Fruit fly (Drosophila melanogaster) whole organism, embryonic: ENCODE results near the gene Ssu72.

Experiments
- CG11085 ChIP-seq: fragments of 200-800 bp; sonication (Bioruptor generic); IDR thresholded peaks from 2 replicates; pipeline ENCODE4 v1.3.6; 2022; ENCODE audit warnings: missing biosample characterization, missing genetic modification characterization
- CG14860 ChIP-seq: fragments of 200-800 bp; sonication (Bioruptor generic); IDR thresholded peaks from 3 replicates; pipeline ENCODE4 v1.3.6; 2022; ENCODE audit warnings: missing biosample characterization, missing genetic modification characterization; ENCODE audit not compliant: partially characterized antibody
- CG15269 ChIP-seq: fragments of 200-800 bp; sonication (Bioruptor generic); optimal IDR thresholded peaks from 2 replicates; lab custom pipeline; 2018; ENCODE audit warnings: missing biosample characterization, mild to moderate bottlenecking, missing genetic modification characterization, moderate library complexity
- CG1647 ChIP-seq: fragments of 200-800 bp; sonication (Bioruptor generic); optimal IDR thresholded peaks from 3 replicates; lab custom pipeline; 2016; ENCODE audit warnings: missing biosample characterization, missing genetic modification characterization
- CG17361 ChIP-seq: fragments of 200-800 bp; sonication (Bioruptor generic); IDR thresholded peaks from 3 replicates; pipeline ENCODE4 v1.3.6; 2022; ENCODE audit warnings: missing biosample characterization, missing genetic modification characterization
- CG42726 ChIP-seq: fragments of 200-800 bp; sonication (Bioruptor generic); IDR thresholded peaks from 2 replicates; pipeline ENCODE4 v1.3.6; 2022; ENCODE audit warnings: missing biosample characterization, missing genetic modification characterization; ENCODE audit not compliant: partially characterized antibody
- CG4360 ChIP-seq: fragments of 200-800 bp; sonication (Bioruptor generic); IDR thresholded peaks from 2 replicates; pipeline ENCODE4 v1.3.6; 2022; ENCODE audit warnings: missing biosample characterization, missing genetic modification characterization
- CG5953 ChIP-seq: fragments of 200-800 bp; sonication (Bioruptor generic); IDR thresholded peaks from 2 replicates; pipeline ENCODE4 v1.3.6; 2022; ENCODE audit warnings: missing biosample characterization, missing genetic modification characterization
- CG8359 ChIP-seq: fragments of 200-800 bp; sonication (Bioruptor generic); optimal IDR thresholded peaks from 2 replicates; lab custom pipeline; 2017; ENCODE audit warnings: missing biosample characterization, mild to moderate bottlenecking, missing genetic modification characterization, borderline replicate concordance
- CG8478 ChIP-seq: fragments of >200 bp; optimal IDR thresholded peaks from 2 replicates; lab custom pipeline; 2018
- E2f1 ChIP-seq: fragments of 200-800 bp; sonication (Bioruptor generic); IDR thresholded peaks from 2 replicates; pipeline ENCODE4 v1.3.6; 2022; ENCODE audit warnings: missing biosample characterization, missing genetic modification characterization
- HLH54F ChIP-seq: fragments of 200-800 bp; sonication (Bioruptor generic); optimal IDR thresholded peaks from 3 replicates; lab custom pipeline; 2016; ENCODE audit warnings: missing biosample characterization, missing genetic modification characterization
- HmgZ ChIP-seq: fragments of 200-800 bp; sonication (Bioruptor generic); optimal IDR thresholded peaks from 2 replicates; lab custom pipeline; 2018; ENCODE audit warnings: missing biosample characterization, mild to moderate bottlenecking, missing genetic modification characterization
- Lhr ChIP-seq: fragments of 200-800 bp; sonication (Bioruptor generic); optimal IDR thresholded peaks from 3 replicates; lab custom pipeline; 2017; ENCODE audit warnings: mild to moderate bottlenecking, missing biosample characterization, missing genetic modification reagents, missing genetic modification characterization
- MBD-R2 ChIP-seq: fragments of 200-800 bp; sonication (Bioruptor generic); IDR thresholded peaks from 2 replicates; pipeline ENCODE4 v1.3.6; 2022; ENCODE audit warnings: missing biosample characterization, missing genetic modification characterization
- MESR4 ChIP-seq: fragments of 200-800 bp; sonication (Bioruptor generic); optimal IDR thresholded peaks from 2 replicates; lab custom pipeline; 2018; ENCODE audit warnings: missing biosample characterization, mild to moderate bottlenecking, missing genetic modification characterization, moderate library complexity
- Myb ChIP-seq: fragments of 200-800 bp; sonication (Bioruptor generic); optimal IDR thresholded peaks from 2 replicates; lab custom pipeline; 2016; ENCODE audit warnings: missing biosample characterization, missing genetic modification characterization
- NFAT ChIP-seq: fragments of 200-800 bp; sonication (Bioruptor generic); IDR thresholded peaks from 2 replicates; pipeline ENCODE4 v1.3.6; 2022; ENCODE audit warnings: missing biosample characterization, missing genetic modification characterization
- Pdp1 ChIP-seq, 2 experiments: fragments of 200-800 bp; sonication (Bioruptor generic); optimal IDR thresholded peaks; 3 replicates each; lab custom pipeline; 2016; ENCODE audit warnings: missing biosample characterization in 2 of 2, missing genetic modification characterization in 2 of 2, mild to moderate bottlenecking in 1 of 2, moderate library complexity in 1 of 2
- Poxn ChIP-seq: fragments of 200-800 bp; sonication (Bioruptor generic); IDR thresholded peaks from 2 replicates; pipeline ENCODE4 v1.3.6; 2022; ENCODE audit warnings: missing biosample characterization, missing genetic modification characterization
- Scr ChIP-seq: fragments of 200-800 bp; sonication (Bioruptor generic); IDR thresholded peaks from 2 replicates; pipeline ENCODE4 v1.3.6; 2022; ENCODE audit warnings: missing biosample characterization, missing genetic modification characterization; ENCODE audit not compliant: partially characterized antibody
- Sox100B ChIP-seq: fragments of 200-800 bp; sonication (Bioruptor generic); optimal IDR thresholded peaks from 3 replicates; lab custom pipeline; 2018; ENCODE audit warnings: missing biosample characterization, mild to moderate bottlenecking, missing genetic modification characterization
- Sry-δ ChIP-seq: fragments of 200-800 bp; sonication (Bioruptor generic); optimal IDR thresholded peaks from 2 replicates; lab custom pipeline; 2016; ENCODE audit warnings: missing biosample characterization, missing genetic modification characterization
- amos ChIP-seq: fragments of 200-800 bp; sonication (Bioruptor generic); IDR thresholded peaks from 2 replicates; pipeline ENCODE4 v1.3.6; 2022; ENCODE audit warnings: missing biosample characterization, missing genetic modification characterization; ENCODE audit not compliant: partially characterized antibody
- ash1 ChIP-seq: fragments of 200-800 bp; sonication (Bioruptor generic); optimal IDR thresholded peaks from 2 replicates; lab custom pipeline; 2018; ENCODE audit warnings: missing biosample characterization, mild to moderate bottlenecking, missing genetic modification characterization
- ato ChIP-seq: fragments of 200-800 bp; sonication (Bioruptor generic); IDR thresholded peaks from 2 replicates; pipeline ENCODE4 v1.3.6; 2022; ENCODE audit warnings: missing biosample characterization, missing genetic modification characterization; ENCODE audit not compliant: partially characterized antibody
- az2 ChIP-seq: fragments of 200-800 bp; sonication (Bioruptor generic); optimal IDR thresholded peaks from 3 replicates; lab custom pipeline; 2016; ENCODE audit warnings: missing biosample characterization, missing genetic modification characterization
- chm ChIP-seq: fragments of 200-800 bp; sonication (Bioruptor generic); IDR thresholded peaks from 2 replicates; pipeline ENCODE4 v1.3.6; 2022; ENCODE audit warnings: missing biosample characterization, missing genetic modification characterization
- dmrt11E ChIP-seq: fragments of 200-800 bp; sonication (Bioruptor generic); optimal IDR thresholded peaks from 3 replicates; lab custom pipeline; 2018; ENCODE audit warnings: missing biosample characterization, mild to moderate bottlenecking, missing genetic modification characterization, moderate library complexity
- emc ChIP-seq: fragments of 200-800 bp; sonication (Bioruptor generic); optimal IDR thresholded peaks from 2 replicates; lab custom pipeline; 2016; ENCODE audit warnings: missing biosample characterization, missing genetic modification characterization
- gsb-n ChIP-seq: fragments of 200-800 bp; sonication (Bioruptor generic); optimal IDR thresholded peaks from 3 replicates; lab custom pipeline; 2018; ENCODE audit warnings: missing biosample characterization, mild to moderate bottlenecking, missing genetic modification characterization
- inv ChIP-seq: fragments of 200-800 bp; sonication (Bioruptor generic); IDR thresholded peaks from 2 replicates; pipeline ENCODE4 v1.3.6; 2022; ENCODE audit warnings: missing biosample characterization, missing genetic modification characterization; ENCODE audit not compliant: partially characterized antibody
- ken ChIP-seq: fragments of 200-800 bp; sonication (Bioruptor generic); IDR thresholded peaks from 3 replicates; pipeline ENCODE4 v1.3.6; 2022; ENCODE audit warnings: missing biosample characterization, missing genetic modification characterization
- lbe ChIP-seq: fragments of 200-800 bp; sonication (Bioruptor generic); optimal IDR thresholded peaks from 2 replicates; lab custom pipeline; 2016; ENCODE audit warnings: missing biosample characterization, mild to moderate bottlenecking, missing genetic modification characterization
- mam ChIP-seq: fragments of 200-800 bp; sonication (Bioruptor generic); optimal IDR thresholded peaks from 3 replicates; lab custom pipeline; 2016; ENCODE audit warnings: missing biosample characterization, missing genetic modification characterization
- nau ChIP-seq: fragments of 200-800 bp; sonication (Bioruptor generic); optimal IDR thresholded peaks from 3 replicates; lab custom pipeline; 2017; ENCODE audit warnings: missing biosample characterization, mild to moderate bottlenecking, missing genetic modification characterization, missing genetic modification reagents
- nom ChIP-seq: fragments of 200-800 bp; sonication (Bioruptor generic); optimal IDR thresholded peaks from 2 replicates; lab custom pipeline; 2017; ENCODE audit warnings: missing biosample characterization, missing genetic modification characterization, mild to moderate bottlenecking, moderate library complexity, missing genetic modification reagents
- onecut ChIP-seq: fragments of 200-800 bp; sonication (Bioruptor generic); IDR thresholded peaks from 2 replicates; pipeline ENCODE4 v1.3.6; 2022; ENCODE audit warnings: missing biosample characterization, missing genetic modification characterization
- p53 ChIP-seq: fragments of 200-800 bp; sonication (Bioruptor generic); optimal IDR thresholded peaks from 2 replicates; lab custom pipeline; 2016; ENCODE audit warnings: missing biosample characterization, missing genetic modification characterization
- pfk ChIP-seq: fragments of 200-800 bp; sonication (Bioruptor generic); optimal IDR thresholded peaks from 2 replicates; lab custom pipeline; 2018; ENCODE audit warnings: missing biosample characterization, mild to moderate bottlenecking, missing genetic modification characterization, moderate library complexity
- repo ChIP-seq: fragments of 200-800 bp; sonication (Bioruptor generic); optimal IDR thresholded peaks from 2 replicates; lab custom pipeline; 2016; ENCODE audit warnings: missing biosample characterization, missing genetic modification characterization
- ro ChIP-seq: fragments of 200-800 bp; sonication (Bioruptor generic); IDR thresholded peaks from 2 replicates; pipeline ENCODE4 v1.3.6; 2022; ENCODE audit warnings: missing biosample characterization, missing genetic modification characterization
- sc ChIP-seq, 3 experiments: fragments of >200 bp in 2 of 3; fragments of 200-800 bp in 1 of 3; sonication (Bioruptor generic) in 1 of 3; optimal IDR thresholded peaks; 2 replicates in 2 of 3; 3 replicates in 1 of 3; lab custom pipeline; 2017; ENCODE audit warnings: mild to moderate bottlenecking in 1 of 3, missing biosample characterization in 1 of 3, missing genetic modification characterization in 1 of 3, missing genetic modification reagents in 1 of 3
- shn ChIP-seq: fragments of 200-800 bp; sonication (Bioruptor generic); optimal IDR thresholded peaks from 3 replicates; lab custom pipeline; 2016; ENCODE audit warnings: missing biosample characterization, missing genetic modification characterization
- sna ChIP-seq: fragments of 200-800 bp; sonication (Bioruptor generic); IDR thresholded peaks from 2 replicates; pipeline ENCODE4 v1.3.6; 2022; ENCODE audit warnings: missing biosample characterization, missing genetic modification characterization; ENCODE audit not compliant: partially characterized antibody
- ssp ChIP-seq: fragments of 200-800 bp; sonication (Bioruptor generic); IDR thresholded peaks from 2 replicates; pipeline ENCODE4 v1.3.6; 2022; ENCODE audit warnings: missing biosample characterization, missing genetic modification characterization
- tna ChIP-seq: fragments of 200-800 bp; sonication (Bioruptor generic); IDR thresholded peaks from 2 replicates; pipeline ENCODE4 v1.3.6; 2022; ENCODE audit warnings: missing biosample characterization, missing genetic modification characterization; ENCODE audit not compliant: partially characterized antibody
- ttk ChIP-seq: fragments of 200-800 bp; sonication (Bioruptor generic); IDR thresholded peaks from 2 replicates; pipeline ENCODE4 v2.1.2; 2022; ENCODE audit warnings: missing biosample characterization, missing genetic modification characterization
- tup ChIP-seq: fragments of 200-800 bp; sonication (Bioruptor generic); optimal IDR thresholded peaks from 2 replicates; lab custom pipeline; 2016; ENCODE audit warnings: missing biosample characterization, mild to moderate bottlenecking, missing genetic modification characterization, moderate library complexity
- vfl ChIP-seq: fragments of 200-800 bp; sonication (Bioruptor generic); optimal IDR thresholded peaks from 2 replicates; lab custom pipeline; 2016; ENCODE audit warnings: missing biosample characterization, missing genetic modification characterization

Ssu72 gene

dm6 chrX:19622924-19623323, 41.4 kb upstream of the Ssu72 start, which contains the start of the genes Naa20A and MKP-4 (continued):
- peak; percentile 55; the same call in 1 of the 2 replicates for TF ChIP-seq inv (GFP tag; lab: Robert Waterston, UW)
- TF ChIP-seq sna (GFP tag; lab: Robert Waterston, UW), result peak; percentile 71; the same call in 1 of the 2 replicates
- no peak for TF ChIP-seq sc (optimal IDR thresholded peaks at IDR 0.05; lab: Kevin White, UChicago)
- TF ChIP-seq sc (GFP tag; optimal IDR thresholded peaks at IDR 0.05; lab: Kevin White, UChicago), result no peak
- TF ChIP-seq Myb (GFP tag; lab: Kevin White, UChicago), result peak; percentile 16
- TF ChIP-seq repo (GFP tag; lab: Kevin White, UChicago), result no peak
- TF ChIP-seq NFAT (GFP tag; lab: Robert Waterston, UW), result 0 out of 2 replicates have a peak, but pooled peaks have one; percentile 14
- TF ChIP-seq pfk, result peak; percentile 23
- TF ChIP-seq lbe, result no peak
- peak; percentile 60 for TF ChIP-seq tna (GFP tag; lab: Robert Waterston, UW)
- no peak for TF ChIP-seq nau (GFP tag; lab: Kevin White, UChicago)
- no peak for TF ChIP-seq ato
- peak; percentile 95 for TF ChIP-seq MBD-R2
- peak; percentile 15; the same call in 1 of the 2 replicates for TF ChIP-seq ssp (GFP tag; lab: Robert Waterston, UW)
- TF ChIP-seq CG17361 (GFP tag; lab: Robert Waterston, UW), result no peak
- TF ChIP-seq p53 (GFP tag; lab: Kevin White, UChicago), result no peak
- TF ChIP-seq HLH54F (GFP tag; lab: Kevin White, UChicago), result no peak
- TF ChIP-seq CG4360, result no peak
- no peak for TF ChIP-seq ro (GFP tag; lab: Robert Waterston, UW)
- no peak for TF ChIP-seq tup (GFP tag; lab: Kevin White, UChicago)
- no peak for TF ChIP-seq onecut (GFP tag; lab: Robert Waterston, UW)
- peak; percentile 73 for TF ChIP-seq Scr (GFP tag; lab: Robert Waterston, UW)
- TF ChIP-seq E2f1 (GFP tag; lab: Robert Waterston, UW), result no peak
- no peak for TF ChIP-seq shn
- TF ChIP-seq dmrt11E (tag; lab: Kevin White, UChicago), result no peak
- peak; percentile 91 for TF ChIP-seq Sry-δ
- no peak for TF ChIP-seq CG15269 (tag; lab: Kevin White, UChicago)
- TF ChIP-seq CG8478 (lab: Kevin White, UChicago), result no peak
- peak; percentile 34 for TF ChIP-seq HmgZ (tag; lab: Kevin White, UChicago)
- no peak for TF ChIP-seq ash1 (GFP tag; lab: Kevin White, UChicago)
- no peak for TF ChIP-seq emc (GFP tag; lab: Kevin White, UChicago)
- TF ChIP-seq CG42726 (GFP tag; lab: Robert Waterston, UW), result peak; percentile 46; the same call in 1 of the 2 replicates
- no peak for TF ChIP-seq mam (GFP tag; lab: Kevin White, UChicago)
- no peak for TF ChIP-seq CG11085 (GFP tag; lab: Robert Waterston, UW)
- TF ChIP-seq CG5953 (GFP tag; lab: Robert Waterston, UW), result no peak
- TF ChIP-seq ken (GFP tag; lab: Robert Waterston, UW), result no peak
- TF ChIP-seq ttk (GFP tag; lab: Robert Waterston, UW), result no peak
- TF ChIP-seq gsb-n, result no peak
- TF ChIP-seq nom (GFP tag; lab: Kevin White, UChicago), result no peak
- peak; percentile 81 for TF ChIP-seq amos (GFP tag; lab: Robert Waterston, UW)
- no peak for TF ChIP-seq vfl (GFP tag; lab: Kevin White, UChicago)
- peak; percentile 37; the same call in 1 of the 2 replicates for TF ChIP-seq chm (GFP tag; lab: Robert Waterston, UW)
- no peak for TF ChIP-seq CG1647
- TF ChIP-seq Sox100B, result no peak
- peak; percentile 81 for TF ChIP-seq MESR4 (GFP tag; lab: Kevin White, UChicago)
- TF ChIP-seq Lhr (GFP tag; lab: Kevin White, UChicago), result no peak
- TF ChIP-seq az2 (GFP tag; lab: Kevin White, UChicago), result no peak
- no peak for TF ChIP-seq Poxn (GFP tag; lab: Robert Waterston, UW)
- peak; percentile 59; the same call in 2 of the 3 replicates for TF ChIP-seq CG14860 (GFP tag; lab: Robert Waterston, UW)
- TF ChIP-seq Pdp1 (GFP tag; optimal IDR thresholded peaks at IDR 0.05; lab: Kevin White, UChicago), result no peak
- TF ChIP-seq CG8359, result no peak
